Fruit fly (Drosophila melanogaster) whole organism, adult: ENCODE data around the gene nonA-l.

Source experiments
- CG14711 ChIP-seq: fragments of 200-800 bp; sonication (Bioruptor generic); optimal IDR thresholded peaks from 2 replicates; lab custom pipeline; 2018; ENCODE audit warnings: missing biosample characterization, mild to moderate bottlenecking, missing genetic modification characterization, moderate library complexity
- CG7045 ChIP-seq: fragments of 200-800 bp; sonication (Bioruptor generic); optimal IDR thresholded peaks from 2 replicates; lab custom pipeline; 2017; ENCODE audit warnings: missing biosample characterization, mild to moderate bottlenecking, missing genetic modification characterization
- CG7101 ChIP-seq: fragments of 200-800 bp; sonication (Bioruptor generic); optimal IDR thresholded peaks from 2 replicates; lab custom pipeline; 2018; ENCODE audit warnings: missing biosample characterization, mild to moderate bottlenecking, missing genetic modification characterization, moderate library complexity
- Clk ChIP-seq: fragments of 200-800 bp; sonication (Bioruptor generic); optimal IDR thresholded peaks from 2 replicates; lab custom pipeline; 2017; ENCODE audit warnings: missing biosample characterization, missing genetic modification characterization
- ovo ChIP-seq: fragments of 200-800 bp; sonication (Bioruptor generic); optimal IDR thresholded peaks from 2 replicates; lab custom pipeline; 2016; ENCODE audit warnings: missing biosample characterization, missing genetic modification characterization
- toe ChIP-seq: fragments of 200-800 bp; sonication (Bioruptor generic); optimal IDR thresholded peaks from 2 replicates; lab custom pipeline; 2016; ENCODE audit warnings: missing biosample characterization, missing genetic modification characterization

DNA sequence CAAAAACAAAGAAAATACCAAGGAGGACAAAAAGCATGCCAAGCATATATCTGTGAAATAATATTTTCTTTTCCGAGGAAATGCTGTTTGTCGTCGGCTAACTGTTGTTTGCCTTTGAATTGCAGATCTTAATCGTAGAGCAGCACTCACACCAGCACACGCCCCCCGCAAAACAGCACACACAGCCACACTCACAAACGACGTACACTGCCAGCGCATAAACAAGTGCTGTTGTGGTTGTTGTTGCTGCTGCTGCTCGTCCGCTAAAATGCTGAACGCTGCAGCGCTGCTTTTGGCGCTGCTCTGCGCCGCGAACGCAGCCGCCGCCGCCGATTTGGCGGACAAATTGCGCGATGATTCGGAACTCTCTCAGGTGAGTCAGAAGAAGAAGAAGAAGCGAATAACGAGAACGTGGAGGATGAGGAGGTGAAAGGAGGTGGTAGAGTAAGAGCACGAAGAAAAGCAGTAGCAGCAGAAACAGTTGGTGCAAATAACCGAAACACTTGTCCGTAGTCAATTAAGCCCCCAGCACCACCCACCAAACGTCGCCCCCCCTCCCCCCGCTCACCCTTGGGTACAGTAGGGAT is 14.1 kb upstream of the nonA-l start:
- TF ChIP-seq Clk (GFP tag; lab: Kevin White, UChicago) = no peak
- no peak for TF ChIP-seq CG7045
- peak; percentile 12 for TF ChIP-seq ovo (GFP tag; lab: Kevin White, UChicago)
- TF ChIP-seq toe (GFP tag; lab: Kevin White, UChicago) = no peak
- no peak for TF ChIP-seq CG7101 (tag; lab: Kevin White, UChicago)
- no peak for TF ChIP-seq CG14711 (tag; lab: Kevin White, UChicago)
